Worm (Caenorhabditis elegans) whole organism, late embryonic: ENCODE data around the gene C04C11.1.

Experiments used
- K02D7.2 ChIP-seq: sonication (generic microtip); optimal IDR thresholded peaks from 2 replicates; lab custom pipeline; 2017; ENCODE audit warnings: mild to moderate bottlenecking, missing genetic modification characterization, missing compliant biosample characterization
- elt-4 ChIP-seq: sonication (generic microtip); optimal IDR thresholded peaks from 2 replicates; lab custom pipeline; 2016; ENCODE audit warnings: missing genetic modification characterization, missing compliant biosample characterization
- hlh-30 ChIP-seq: sonication (generic microtip); optimal IDR thresholded peaks from 2 replicates; lab custom pipeline; 2017; ENCODE audit warnings: antibody characterized with exemption, missing genetic modification characterization, missing compliant biosample characterization; ENCODE audit not compliant: insufficient read depth
- pax-1 ChIP-seq: fragments of 150-350 bp; optimal IDR thresholded peaks from 2 replicates; lab custom pipeline; 2014; ENCODE audit warnings: missing biosample characterization, missing genetic modification characterization
- tbx-2 ChIP-seq: sonication (generic microtip); optimal IDR thresholded peaks from 2 replicates; lab custom pipeline; 2016; ENCODE audit warnings: missing genetic modification characterization, missing compliant biosample characterization
- unc-55 ChIP-seq: sonication (generic microtip); optimal IDR thresholded peaks from 2 replicates; lab custom pipeline; 2017; ENCODE audit warnings: missing biosample characterization, missing genetic modification reagents, missing genetic modification characterization

DNA sequence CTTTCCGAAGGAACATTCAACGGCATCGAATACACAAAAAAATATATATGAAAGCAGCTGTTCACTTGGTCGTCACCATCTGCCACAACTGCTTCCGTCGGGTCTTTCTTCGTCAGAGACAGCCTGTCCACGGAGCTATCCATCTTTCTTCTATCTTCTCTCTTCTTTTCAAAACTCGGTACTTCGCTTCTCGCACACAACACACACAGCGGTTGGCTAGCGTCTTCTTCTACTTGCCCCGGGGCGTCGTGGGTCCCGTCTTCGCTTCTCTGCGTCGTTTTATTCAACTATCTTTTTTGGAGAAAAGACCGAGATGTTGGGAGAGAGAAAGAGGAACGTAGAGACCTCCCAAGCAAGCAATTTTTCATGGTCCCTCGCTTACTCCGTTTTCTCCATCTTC, 3.7 kb upstream of the C04C11.1 start:
- TF ChIP-seq unc-55 (GFP tag; lab: Kevin White, UChicago) (peak; percentile 99), K02D7.2 (tag; lab: Kevin White, UChicago) (no peak), hlh-30 (tag; lab: Kevin White, UChicago) (no peak), elt-4 (no peak), tbx-2 (tag; lab: Kevin White, UChicago) (peak; percentile 59), pax-1 (tag; lab: Kevin White, UChicago) (no peak)
